Worm (Caenorhabditis elegans) whole organism, L4 larva: ENCODE measurements around the gene ZK1127.13.

Experiments
- F10B5.3 ChIP-seq: sonication (generic microtip); optimal IDR thresholded peaks from 2 replicates; lab custom pipeline; 2016; ENCODE audit warnings: mild to moderate bottlenecking, missing genetic modification characterization, missing compliant biosample characterization
- R02D3.7 ChIP-seq: fragments of 150-350 bp; sonication (generic microtip); optimal IDR thresholded peaks from 3 replicates; lab custom pipeline; 2014; ENCODE audit warnings: missing biosample characterization, missing genetic modification characterization
- T20F7.1 ChIP-seq: fragments of 200-800 bp; sonication (Bioruptor generic); optimal IDR thresholded peaks from 2 replicates; lab custom pipeline; 2018; ENCODE audit warnings: mild to moderate bottlenecking, missing genetic modification characterization, missing compliant biosample characterization
- Y105C5A.15 ChIP-seq: fragments of 200-800 bp; sonication (Bioruptor generic); IDR thresholded peaks from 2 replicates; pipeline ENCODE4 v1.3.6; 2022; ENCODE audit warnings: missing genetic modification characterization, missing compliant biosample characterization
- Y5F2A.4 ChIP-seq: fragments of 200-800 bp; sonication (Bioruptor generic); optimal IDR thresholded peaks from 2 replicates; lab custom pipeline; 2018; ENCODE audit warnings: mild to moderate bottlenecking, missing genetic modification characterization, missing compliant biosample characterization
- ZK337.2 ChIP-seq: fragments of 200-800 bp; sonication (Bioruptor generic); IDR thresholded peaks from 2 replicates; pipeline ENCODE4 v1.3.6; 2022; ENCODE audit warnings: missing genetic modification reagents, missing genetic modification characterization, missing compliant biosample characterization
- ZK546.5 ChIP-seq, 2 experiments: sonication (generic microtip); optimal IDR thresholded peaks; 2 replicates each; lab custom pipeline; 2017; ENCODE audit warnings: missing biosample characterization in 2 of 2, missing genetic modification characterization in 2 of 2
- aha-1 ChIP-seq: fragments of 150-350 bp; peaks from one replicate; lab custom pipeline; 2014; ENCODE audit warnings: missing biosample characterization, missing genetic modification characterization
- ama-1 ChIP-seq: fragments of 150-350 bp; optimal IDR thresholded peaks from 2 replicates; lab custom pipeline; 2014; ENCODE audit warnings: inconsistent platforms, mixed read lengths
- attf-4 ChIP-seq: sonication (generic microtip); optimal IDR thresholded peaks from 3 replicates; lab custom pipeline; 2017; ENCODE audit warnings: missing biosample characterization, missing genetic modification characterization
- ceh-32 ChIP-seq: sonication (generic microtip); optimal IDR thresholded peaks from 2 replicates; lab custom pipeline; 2016; ENCODE audit warnings: mild to moderate bottlenecking, missing genetic modification characterization, missing compliant biosample characterization; ENCODE audit not compliant: poor library complexity
- ceh-44 ChIP-seq: fragments of 200-800 bp; sonication (Bioruptor generic); IDR thresholded peaks from 2 replicates; pipeline ENCODE4 v1.3.6; 2022; ENCODE audit warnings: missing genetic modification reagents, missing genetic modification characterization, missing compliant biosample characterization
- ceh-62 ChIP-seq: sonication (generic microtip); optimal IDR thresholded peaks from 2 replicates; lab custom pipeline; 2017; ENCODE audit warnings: missing biosample characterization, missing genetic modification characterization
- daf-16 ChIP-seq, 3 experiments: sonication (generic microtip); optimal IDR thresholded peaks; 2 replicates each; lab custom pipeline; 2016 to 2017; ENCODE audit warnings: missing genetic modification characterization in 3 of 3, missing genetic modification reagents in 3 of 3, mild to moderate bottlenecking in 2 of 3, missing compliant biosample characterization in 2 of 3, missing biosample characterization in 1 of 3, moderate library complexity in 1 of 3
- daf-8 ChIP-seq: fragments of 200-800 bp; sonication (Bioruptor generic); IDR thresholded peaks from 2 replicates; pipeline ENCODE4 v1.3.6; 2022; ENCODE audit warnings: missing genetic modification characterization, missing compliant biosample characterization
- dpl-1 ChIP-seq: fragments of 150-350 bp; optimal IDR thresholded peaks from 2 replicates; lab custom pipeline; 2014; ENCODE audit warnings: missing biosample characterization, missing genetic modification reagents, missing genetic modification characterization
- duxl-1 ChIP-seq: sonication (generic microtip); optimal IDR thresholded peaks from 2 replicates; lab custom pipeline; 2016; ENCODE audit warnings: mild to moderate bottlenecking, missing genetic modification characterization, moderate library complexity, missing compliant biosample characterization; ENCODE audit not compliant: poor library complexity
- dve-1 ChIP-seq: sonication (generic microtip); optimal IDR thresholded peaks from 2 replicates; lab custom pipeline; 2017; ENCODE audit warnings: antibody characterized with exemption, mild to moderate bottlenecking, missing genetic modification characterization, missing compliant biosample characterization; ENCODE audit not compliant: insufficient read depth
- hif-1 ChIP-seq, 2 experiments: sonication (generic microtip); optimal IDR thresholded peaks; 2 replicates each; lab custom pipeline; 2016 to 2017; ENCODE audit warnings: missing compliant biosample characterization in 2 of 2, missing genetic modification characterization in 2 of 2, missing genetic modification reagents in 2 of 2, missing genotype in 2 of 2, mild to moderate bottlenecking in 1 of 2
- hlh-30 ChIP-seq: sonication (generic microtip); optimal IDR thresholded peaks from 2 replicates; lab custom pipeline; 2017; ENCODE audit warnings: antibody characterized with exemption, mild to moderate bottlenecking, missing genetic modification characterization, missing compliant biosample characterization; ENCODE audit not compliant: insufficient read depth
- hmg-1.1 ChIP-seq: fragments of 200-800 bp; sonication (Bioruptor generic); IDR thresholded peaks from 2 replicates; pipeline ENCODE4 v1.3.6; 2022; ENCODE audit warnings: missing genetic modification reagents, missing genetic modification characterization, missing compliant biosample characterization
- lim-7 ChIP-seq: fragments of 200-800 bp; sonication (Bioruptor generic); IDR thresholded peaks from 2 replicates; pipeline ENCODE4 v1.3.6; 2022; ENCODE audit warnings: missing genetic modification characterization, missing compliant biosample characterization
- lin-1 ChIP-seq: fragments of 200-800 bp; sonication (Bioruptor generic); IDR thresholded peaks from 2 replicates; pipeline ENCODE4 v1.3.6; 2022; ENCODE audit warnings: missing genetic modification reagents, missing genetic modification characterization, missing compliant biosample characterization
- lin-15B ChIP-seq: fragments of 150-350 bp; sonication (generic microtip); optimal IDR thresholded peaks from 3 replicates; lab custom pipeline; 2014; ENCODE audit warnings: missing biosample characterization, missing genetic modification characterization
- lin-38 ChIP-seq: fragments of 200-800 bp; sonication (Bioruptor generic); IDR thresholded peaks from 2 replicates; pipeline ENCODE4 v1.3.6; 2022; ENCODE audit warnings: missing genetic modification reagents, missing genetic modification characterization, missing compliant biosample characterization
- lir-3 ChIP-seq: sonication (generic microtip); optimal IDR thresholded peaks from 2 replicates; lab custom pipeline; 2016; ENCODE audit warnings: mild to moderate bottlenecking, missing genetic modification characterization, missing compliant biosample characterization
- madf-5 ChIP-seq, 2 experiments: fragments of 200-800 bp; sonication (Bioruptor generic); IDR thresholded peaks; 2 replicates each; pipeline ENCODE4 v1.3.6; 2022; ENCODE audit warnings: missing compliant biosample characterization in 2 of 2, missing genetic modification characterization in 2 of 2
- mdl-1 ChIP-seq, 2 experiments: fragments of 150-350 bp in 1 of 2; sonication (generic microtip) in 1 of 2; optimal IDR thresholded peaks; 2 replicates each; lab custom pipeline; 2014 to 2017; ENCODE audit warnings: missing biosample characterization in 2 of 2, missing genetic modification characterization in 2 of 2
- mep-1 ChIP-seq: fragments of 150-350 bp; sonication (generic microtip); optimal IDR thresholded peaks from 3 replicates; lab custom pipeline; 2014; ENCODE audit warnings: missing biosample characterization, missing genetic modification characterization
- mes-2 ChIP-seq: sonication (generic microtip); optimal IDR thresholded peaks from 2 replicates; lab custom pipeline; 2016; ENCODE audit warnings: missing genotype, mild to moderate bottlenecking, missing genetic modification characterization, missing compliant biosample characterization; ENCODE audit not compliant: poor library complexity, severe bottlenecking
- mxl-2 ChIP-seq: fragments of 200-800 bp; sonication (Bioruptor generic); conservative IDR thresholded peaks from 2 replicates; pipeline ENCODE4 v1.3.6; 2022; ENCODE audit warnings: missing genetic modification reagents, missing genetic modification characterization, missing compliant biosample characterization
- mxl-3 ChIP-seq: fragments of 200-800 bp; sonication (Bioruptor generic); optimal IDR thresholded peaks from 2 replicates; lab custom pipeline; 2018; ENCODE audit warnings: mild to moderate bottlenecking, missing genetic modification characterization, missing compliant biosample characterization
- nhr-28 ChIP-seq: fragments of 150-350 bp; optimal IDR thresholded peaks from 2 replicates; lab custom pipeline; 2014; ENCODE audit warnings: missing biosample characterization, missing genetic modification characterization
- nhr-41 ChIP-seq: fragments of 200-800 bp; sonication (Bioruptor generic); IDR thresholded peaks from 2 replicates; pipeline ENCODE4 v1.3.6; 2022; ENCODE audit warnings: missing genetic modification reagents, missing genetic modification characterization, missing compliant biosample characterization
- nhr-48 ChIP-seq: sonication (generic microtip); optimal IDR thresholded peaks from 2 replicates; lab custom pipeline; 2016; ENCODE audit warnings: mild to moderate bottlenecking, missing genetic modification characterization, missing compliant biosample characterization
- nhr-6 ChIP-seq: fragments of 150-350 bp; optimal IDR thresholded peaks from 2 replicates; lab custom pipeline; 2014; ENCODE audit warnings: missing biosample characterization, missing genetic modification characterization
- nhr-76 ChIP-seq: fragments of 150-350 bp; optimal IDR thresholded peaks from 2 replicates; lab custom pipeline; 2014; ENCODE audit warnings: missing biosample characterization, missing genetic modification characterization
- nhr-77 ChIP-seq: fragments of 150-350 bp; optimal IDR thresholded peaks from 2 replicates; lab custom pipeline; 2014; ENCODE audit warnings: missing biosample characterization, missing genetic modification characterization
- pqm-1 ChIP-seq: sonication (generic microtip); optimal IDR thresholded peaks from 2 replicates; lab custom pipeline; 2017; ENCODE audit warnings: missing biosample characterization, missing genetic modification characterization
- rbr-2 ChIP-seq: sonication (generic microtip); optimal IDR thresholded peaks from 2 replicates; lab custom pipeline; 2016; ENCODE audit warnings: missing genotype, missing genetic modification characterization, missing compliant biosample characterization
- skn-1 ChIP-seq: fragments of 150-350 bp; optimal IDR thresholded peaks from 2 replicates; lab custom pipeline; 2014; ENCODE audit warnings: missing biosample characterization, missing genetic modification characterization
- snpc-1.2 ChIP-seq: fragments of 200-800 bp; sonication (Bioruptor generic); IDR thresholded peaks from 2 replicates; pipeline ENCODE4 v1.3.6; 2022; ENCODE audit warnings: missing genetic modification reagents, missing genetic modification characterization, missing compliant biosample characterization
- spr-1 ChIP-seq: sonication (generic microtip); optimal IDR thresholded peaks from 2 replicates; lab custom pipeline; 2016; ENCODE audit warnings: mild to moderate bottlenecking, missing genetic modification characterization, missing compliant biosample characterization
- spr-3 ChIP-seq: fragments of 200-800 bp; sonication (Bioruptor generic); optimal IDR thresholded peaks from 2 replicates; lab custom pipeline; 2018; ENCODE audit warnings: mild to moderate bottlenecking, missing genetic modification characterization, missing compliant biosample characterization
- unc-130 ChIP-seq: sonication (generic microtip); optimal IDR thresholded peaks from 2 replicates; lab custom pipeline; 2016; ENCODE audit warnings: missing genetic modification reagents, missing genetic modification characterization, missing compliant biosample characterization
- unc-39 ChIP-seq: sonication (generic microtip); optimal IDR thresholded peaks from 2 replicates; lab custom pipeline; 2017; ENCODE audit warnings: missing biosample characterization, missing genetic modification characterization
- unc-62 ChIP-seq, 3 experiments: fragments of 150-350 bp in 1 of 3; sonication (generic microtip); optimal IDR thresholded peaks in 2 of 3; peaks in 1 of 3; 1 replicate in 1 of 3; 2 replicates in 2 of 3; lab custom pipeline; 2014 to 2017; ENCODE audit warnings: missing biosample characterization in 3 of 3, missing genetic modification characterization in 3 of 3, missing genetic modification reagents in 3 of 3, missing genotype in 1 of 3
- vab-7 ChIP-seq: fragments of 200-800 bp; sonication (Bioruptor generic); IDR thresholded peaks from 2 replicates; pipeline ENCODE4 v1.3.6; 2022; ENCODE audit warnings: missing genetic modification reagents, missing genetic modification characterization, missing compliant biosample characterization
- zfp-2 ChIP-seq: sonication (generic microtip); optimal IDR thresholded peaks from 2 replicates; lab custom pipeline; 2016; ENCODE audit warnings: mild to moderate bottlenecking, missing genetic modification characterization, missing compliant biosample characterization
- zfp-3 ChIP-seq: fragments of 200-800 bp; sonication (Bioruptor generic); conservative IDR thresholded peaks from 2 replicates; pipeline ENCODE4 v1.3.6; 2022; ENCODE audit warnings: missing genetic modification reagents, missing genetic modification characterization, missing compliant biosample characterization

ZK1127.13 gene

DNA sequence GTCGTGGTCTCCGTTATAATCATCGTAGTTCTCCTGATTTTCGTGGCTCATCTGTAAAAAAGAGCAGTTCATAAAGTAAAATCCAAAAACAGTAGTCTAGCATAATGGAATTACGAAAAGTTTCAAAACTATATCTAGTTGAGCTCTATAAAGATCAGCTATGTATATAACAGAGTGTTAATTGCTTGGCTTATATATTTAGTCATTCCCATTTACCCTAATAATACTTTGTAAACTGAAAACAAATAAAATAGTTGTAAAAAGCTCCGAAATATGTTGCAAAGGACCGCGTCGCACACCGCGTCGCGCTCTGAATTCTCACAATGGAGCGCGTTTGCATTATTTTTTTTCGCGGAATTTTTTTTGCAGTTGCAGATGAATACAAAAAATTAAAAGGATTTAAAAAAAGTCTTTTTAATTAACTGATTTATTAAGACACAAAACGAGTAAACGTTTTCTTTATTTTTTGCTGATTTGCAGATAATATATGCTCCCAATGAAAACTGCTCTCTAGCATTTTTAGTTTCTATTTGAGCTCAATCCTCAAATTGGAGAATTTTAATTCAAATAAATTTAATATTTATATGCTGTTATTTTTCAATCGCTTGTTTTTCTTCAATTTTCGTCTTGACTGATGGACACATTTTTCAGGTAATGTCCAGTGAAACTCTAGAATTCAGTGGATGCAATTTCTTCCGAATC is 2.9 kb upstream of the ZK1127.13 start, which contains the start of the genes tcer-1 and ZK1127.5:
Gene tcer-1, minus strand, starts transcription at position 51 of the 702 bp plus-strand sequence.
Gene ZK1127.5, plus strand, starts transcription at position 652 of the 702 bp plus-strand sequence.
- no peak for TF ChIP-seq madf-5 (GFP tag; IDR thresholded peaks at IDR 0.05; lab: Robert Waterston, UW)
- TF ChIP-seq pqm-1 (tag; lab: Kevin White, UChicago): no peak
- TF ChIP-seq ceh-62 (tag; lab: Kevin White, UChicago): no peak
- no peak for TF ChIP-seq skn-1 (tag; lab: Kevin White, UChicago)
- TF ChIP-seq dve-1 (tag; lab: Kevin White, UChicago): peak; percentile 50
- no peak for TF ChIP-seq mxl-2 (GFP tag; lab: Robert Waterston, UW)
- peak; percentile 36 for TF ChIP-seq hlh-30 (tag; lab: Kevin White, UChicago)
- TF ChIP-seq aha-1 (tag; lab: Kevin White, UChicago): no peak
- no peak for TF ChIP-seq snpc-1.2 (GFP tag; lab: Robert Waterston, UW)
- TF ChIP-seq ceh-32 (tag; lab: Kevin White, UChicago): no peak
- no peak for TF ChIP-seq nhr-41 (GFP tag; lab: Robert Waterston, UW)
- peak; percentile 57 for TF ChIP-seq T20F7.1 (GFP tag; lab: Kevin White, UChicago)
- no peak for TF ChIP-seq duxl-1 (tag; lab: Kevin White, UChicago)
- TF ChIP-seq spr-3 (GFP tag; lab: Kevin White, UChicago): no peak
- no peak for TF ChIP-seq zfp-2 (tag; lab: Kevin White, UChicago)
- TF ChIP-seq lin-38 (GFP tag; lab: Robert Waterston, UW): peak; percentile 96
- no peak for TF ChIP-seq hif-1 (tag; optimal IDR thresholded peaks at IDR 0.05; lab: Kevin White, UChicago)
- TF ChIP-seq F10B5.3 (tag; lab: Kevin White, UChicago): no peak
- TF ChIP-seq spr-1: no peak
- no peak for TF ChIP-seq daf-16 (GFP tag; optimal IDR thresholded peaks at IDR 0.05; lab: Kevin White, UChicago)
- TF ChIP-seq daf-16 (tag; optimal IDR thresholded peaks at IDR 0.05; lab: Kevin White, UChicago): peak; percentile 31
- peak in 1 of 2 experiments; percentile 6 for TF ChIP-seq mdl-1 (tag; optimal IDR thresholded peaks at IDR 0.05; lab: Kevin White, UChicago)
- peak; percentile 65 for TF ChIP-seq mep-1
- TF ChIP-seq nhr-77 (tag; lab: Kevin White, UChicago): no peak
- TF ChIP-seq unc-62 (GFP tag; optimal IDR thresholded peaks at IDR 0.05 in 1 of 2; lab: Kevin White, UChicago): no peak
- no peak for TF ChIP-seq unc-62 (tag; optimal IDR thresholded peaks at IDR 0.05; lab: Kevin White, UChicago)
- peak; percentile 68 for TF ChIP-seq mes-2 (tag; lab: Kevin White, UChicago)
- no peak for TF ChIP-seq ceh-44 (GFP tag; lab: Robert Waterston, UW)
- TF ChIP-seq attf-4 (tag; lab: Kevin White, UChicago): no peak
- TF ChIP-seq hmg-1.1 (GFP tag; lab: Robert Waterston, UW): no peak
- no peak for TF ChIP-seq ZK337.2 (GFP tag; lab: Robert Waterston, UW)
- peak; percentile 30 for TF ChIP-seq rbr-2
- TF ChIP-seq dpl-1 (GFP tag; lab: Kevin White, UChicago): peak; percentile 65
- TF ChIP-seq daf-8 (GFP tag; lab: Robert Waterston, UW): no peak
- no peak for TF ChIP-seq nhr-76
- TF ChIP-seq Y105C5A.15 (GFP tag; lab: Robert Waterston, UW): no peak
- no peak for TF ChIP-seq mxl-3 (GFP tag; lab: Kevin White, UChicago)
- no peak for TF ChIP-seq ama-1 (lab: Kevin White, UChicago)
- TF ChIP-seq Y5F2A.4 (GFP tag; lab: Kevin White, UChicago): no peak
- peak; percentile 43 for TF ChIP-seq unc-130 (GFP tag; lab: Kevin White, UChicago)
- no peak for TF ChIP-seq zfp-3 (GFP tag; lab: Robert Waterston, UW)
- peak; percentile 44 for TF ChIP-seq nhr-6 (tag; lab: Kevin White, UChicago)
- no peak for TF ChIP-seq unc-39 (tag; lab: Kevin White, UChicago)
- TF ChIP-seq lin-15B (tag; lab: Kevin White, UChicago): no peak
- TF ChIP-seq vab-7: no peak
- TF ChIP-seq nhr-48 (tag; lab: Kevin White, UChicago): no peak
- TF ChIP-seq lim-7 (GFP tag; lab: Robert Waterston, UW): no peak
- TF ChIP-seq R02D3.7 (tag; lab: Kevin White, UChicago): no peak
- peak; percentile 18 for TF ChIP-seq nhr-28 (tag; lab: Kevin White, UChicago)
- TF ChIP-seq lin-1 (GFP tag; lab: Robert Waterston, UW): no peak
- TF ChIP-seq ZK546.5 (tag; optimal IDR thresholded peaks at IDR 0.05; lab: Kevin White, UChicago): no peak
- no peak for TF ChIP-seq lir-3 (tag; lab: Kevin White, UChicago)
